Worm (Caenorhabditis elegans) whole organism, L4 larva: ENCODE data around the gene spt-5.

Experiments
- R02D3.7 ChIP-seq: fragments of 150-350 bp; sonication (generic microtip); optimal IDR thresholded peaks from 3 replicates; lab custom pipeline; 2014; ENCODE audit warnings: missing biosample characterization, missing genetic modification characterization
- ZK546.5 ChIP-seq, 2 experiments: sonication (generic microtip); optimal IDR thresholded peaks; 2 replicates each; lab custom pipeline; 2017; ENCODE audit warnings: missing biosample characterization in 2 of 2, missing genetic modification characterization in 2 of 2
- ama-1 ChIP-seq: fragments of 150-350 bp; optimal IDR thresholded peaks from 2 replicates; lab custom pipeline; 2014; ENCODE audit warnings: inconsistent platforms, mixed read lengths
- lin-13 ChIP-seq: fragments of 150-350 bp; optimal IDR thresholded peaks from 2 replicates; lab custom pipeline; 2014; ENCODE audit warnings: missing biosample characterization, missing genetic modification reagents, missing genetic modification characterization
- pqm-1 ChIP-seq: sonication (generic microtip); optimal IDR thresholded peaks from 2 replicates; lab custom pipeline; 2017; ENCODE audit warnings: missing biosample characterization, missing genetic modification characterization
- saeg-2 ChIP-seq: fragments of 200-800 bp; sonication (Bioruptor generic); IDR thresholded peaks from 2 replicates; pipeline ENCODE4 v1.3.6; 2022; ENCODE audit warnings: missing genetic modification reagents, missing genetic modification characterization, missing compliant biosample characterization
- unc-39 ChIP-seq: sonication (generic microtip); optimal IDR thresholded peaks from 2 replicates; lab custom pipeline; 2017; ENCODE audit warnings: missing biosample characterization, missing genetic modification characterization
- unc-62 ChIP-seq, 3 experiments: fragments of 150-350 bp in 1 of 3; sonication (generic microtip); optimal IDR thresholded peaks in 2 of 3; peaks in 1 of 3; 1 replicate in 1 of 3; 2 replicates in 2 of 3; lab custom pipeline; 2014 to 2017; ENCODE audit warnings: missing biosample characterization in 3 of 3, missing genetic modification characterization in 3 of 3, missing genetic modification reagents in 3 of 3, missing genotype in 1 of 3
- vab-7 ChIP-seq: fragments of 200-800 bp; sonication (Bioruptor generic); IDR thresholded peaks from 2 replicates; pipeline ENCODE4 v1.3.6; 2022; ENCODE audit warnings: missing genetic modification reagents, missing genetic modification characterization, missing compliant biosample characterization
- zag-1 ChIP-seq: fragments of 150-350 bp; optimal IDR thresholded peaks from 2 replicates; lab custom pipeline; 2014; ENCODE audit warnings: missing biosample characterization, missing genetic modification characterization

DNA sequence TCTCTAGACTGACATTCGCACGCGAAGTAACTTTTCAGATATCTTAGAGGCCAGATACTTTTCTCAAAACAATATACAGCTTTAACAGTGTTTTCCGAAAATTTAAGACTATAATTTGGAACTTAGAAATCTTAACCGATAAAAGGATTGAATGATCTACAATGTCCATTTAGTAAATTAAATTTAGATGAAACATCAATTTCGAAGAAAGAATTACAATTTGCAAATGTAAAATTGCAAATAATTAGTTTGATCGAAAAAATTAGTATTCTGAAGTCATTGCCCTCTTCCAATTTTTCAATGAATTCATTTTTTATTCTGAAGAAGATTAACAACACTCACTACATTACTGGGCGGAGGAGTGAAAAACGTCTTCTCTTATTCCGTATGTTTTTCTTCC is 17.3 kb downstream of the spt-5 start, which contains the start of gene bath-37:
- TF ChIP-seq R02D3.7 (no peak), ama-1 (lab: Kevin White, UChicago) (no peak), lin-13 (GFP tag; lab: Kevin White, UChicago) (no peak), saeg-2 (GFP tag; lab: Robert Waterston, UW) (no peak), unc-39 (no peak), vab-7 (GFP tag; lab: Robert Waterston, UW) (no peak), zag-1 (tag; lab: Kevin White, UChicago) (no peak), pqm-1 (tag; lab: Kevin White, UChicago) (no peak), unc-62 (GFP tag; optimal IDR thresholded peaks at IDR 0.05 in 1 of 2; lab: Kevin White, UChicago) (no peak), unc-62 (tag; optimal IDR thresholded peaks at IDR 0.05; lab: Kevin White, UChicago) (no peak), ZK546.5 (tag; optimal IDR thresholded peaks at IDR 0.05; lab: Kevin White, UChicago) (no peak)
